Worm (Caenorhabditis elegans) whole organism, L4 larva: ENCODE measurements around the gene tsp-11.

Experiments used
- T26A8.4 ChIP-seq: fragments of 200-800 bp; sonication (Bioruptor generic); IDR thresholded peaks from 2 replicates; pipeline ENCODE4 v1.3.6; 2022; ENCODE audit warnings: missing genetic modification characterization, missing compliant biosample characterization
- ama-1 ChIP-seq: fragments of 150-350 bp; optimal IDR thresholded peaks from 2 replicates; lab custom pipeline; 2014; ENCODE audit warnings: inconsistent platforms, mixed read lengths
- daf-16 ChIP-seq, 3 experiments: sonication (generic microtip); optimal IDR thresholded peaks; 2 replicates each; lab custom pipeline; 2016 to 2017; ENCODE audit warnings: missing genetic modification characterization in 3 of 3, missing genetic modification reagents in 3 of 3, mild to moderate bottlenecking in 2 of 3, missing compliant biosample characterization in 2 of 3, missing biosample characterization in 1 of 3, moderate library complexity in 1 of 3
- dmd-9 ChIP-seq: fragments of 200-800 bp; sonication (Bioruptor generic); IDR thresholded peaks from 2 replicates; pipeline ENCODE4 v1.3.6; 2022; ENCODE audit warnings: missing genetic modification reagents, missing genetic modification characterization, missing compliant biosample characterization
- dpl-1 ChIP-seq: fragments of 150-350 bp; optimal IDR thresholded peaks from 2 replicates; lab custom pipeline; 2014; ENCODE audit warnings: missing biosample characterization, missing genetic modification reagents, missing genetic modification characterization
- jun-1 ChIP-seq: fragments of 150-350 bp; optimal IDR thresholded peaks from 2 replicates; lab custom pipeline; 2014; ENCODE audit warnings: missing biosample characterization, missing genetic modification reagents, missing genetic modification characterization
- madf-5 ChIP-seq, 2 experiments: fragments of 200-800 bp; sonication (Bioruptor generic); IDR thresholded peaks; 2 replicates each; pipeline ENCODE4 v1.3.6; 2022; ENCODE audit warnings: missing compliant biosample characterization in 2 of 2, missing genetic modification characterization in 2 of 2
- nhr-11 ChIP-seq: fragments of 150-350 bp; optimal IDR thresholded peaks from 2 replicates; lab custom pipeline; 2014; ENCODE audit warnings: missing biosample characterization, missing genetic modification characterization
- nhr-76 ChIP-seq: fragments of 150-350 bp; optimal IDR thresholded peaks from 2 replicates; lab custom pipeline; 2014; ENCODE audit warnings: missing biosample characterization, missing genetic modification characterization
- skn-1 ChIP-seq: fragments of 150-350 bp; optimal IDR thresholded peaks from 2 replicates; lab custom pipeline; 2014; ENCODE audit warnings: missing biosample characterization, missing genetic modification characterization
- snpc-1.2 ChIP-seq: fragments of 200-800 bp; sonication (Bioruptor generic); IDR thresholded peaks from 2 replicates; pipeline ENCODE4 v1.3.6; 2022; ENCODE audit warnings: missing genetic modification reagents, missing genetic modification characterization, missing compliant biosample characterization
- snpc-4 ChIP-seq: fragments of 150-350 bp; optimal IDR thresholded peaks from 2 replicates; lab custom pipeline; 2014; ENCODE audit warnings: missing biosample characterization, missing genetic modification characterization
- tag-97 ChIP-seq: fragments of 200-800 bp; sonication (Bioruptor generic); IDR thresholded peaks from 2 replicates; pipeline ENCODE4 v1.3.6; 2022; ENCODE audit warnings: missing genetic modification characterization, missing compliant biosample characterization
- unc-62 ChIP-seq, 3 experiments: fragments of 150-350 bp in 1 of 3; sonication (generic microtip); optimal IDR thresholded peaks in 2 of 3; peaks in 1 of 3; 1 replicate in 1 of 3; 2 replicates in 2 of 3; lab custom pipeline; 2014 to 2017; ENCODE audit warnings: missing biosample characterization in 3 of 3, missing genetic modification characterization in 3 of 3, missing genetic modification reagents in 3 of 3, missing genotype in 1 of 3

ce11 chrX:9146953-9147352 is 16.0 kb upstream of the tsp-11 start:
- TF ChIP-seq unc-62 (GFP tag; optimal IDR thresholded peaks at IDR 0.05 in 1 of 2; lab: Kevin White, UChicago) (peak in 1 of 2 experiments; percentile 27), unc-62 (tag; optimal IDR thresholded peaks at IDR 0.05; lab: Kevin White, UChicago) (no peak), snpc-4 (tag; lab: Kevin White, UChicago) (no peak), T26A8.4 (GFP tag; lab: Robert Waterston, UW) (no peak), dmd-9 (GFP tag; lab: Robert Waterston, UW) (no peak), daf-16 (GFP tag; optimal IDR thresholded peaks at IDR 0.05; lab: Kevin White, UChicago) (no peak), daf-16 (tag; optimal IDR thresholded peaks at IDR 0.05; lab: Kevin White, UChicago) (no peak), snpc-1.2 (no peak), nhr-11 (no peak), dpl-1 (GFP tag; lab: Kevin White, UChicago) (no peak), nhr-76 (no peak), ama-1 (no peak), madf-5 (GFP tag; IDR thresholded peaks at IDR 0.05; lab: Robert Waterston, UW) (no peak), skn-1 (tag; lab: Kevin White, UChicago) (no peak), tag-97 (no peak), jun-1 (tag; lab: Kevin White, UChicago) (no peak)
